Fruit fly (Drosophila melanogaster) whole organism, embryonic: Measurements from ENCODE around the gene Pop5.

Source experiments
- Aef1 ChIP-seq: fragments of 200-800 bp; sonication (Bioruptor generic); IDR thresholded peaks from 3 replicates; pipeline ENCODE4 v1.3.6; 2022; ENCODE audit warnings: missing biosample characterization, missing genetic modification characterization
- BtbVII ChIP-seq: fragments of 200-800 bp; sonication (Bioruptor generic); optimal IDR thresholded peaks from 3 replicates; lab custom pipeline; 2017; ENCODE audit warnings: missing biosample characterization, mild to moderate bottlenecking, missing genetic modification characterization
- CG10959 ChIP-seq: fragments of 200-800 bp; sonication (Bioruptor generic); IDR thresholded peaks from 2 replicates; pipeline ENCODE4 v1.3.6; 2022; ENCODE audit warnings: missing biosample characterization, missing genetic modification characterization
- CG14050 ChIP-seq: fragments of 200-800 bp; sonication (Bioruptor generic); IDR thresholded peaks from 3 replicates; pipeline ENCODE4 v1.3.6; 2022; ENCODE audit warnings: missing biosample characterization, missing genetic modification characterization
- CG16815 ChIP-seq: fragments of 200-800 bp; sonication (Bioruptor generic); optimal IDR thresholded peaks from 3 replicates; lab custom pipeline; 2017; ENCODE audit warnings: missing biosample characterization, mild to moderate bottlenecking, missing genetic modification characterization
- CG1792 ChIP-seq: fragments of 200-800 bp; sonication (Bioruptor generic); optimal IDR thresholded peaks from 2 replicates; lab custom pipeline; 2016; ENCODE audit warnings: missing biosample characterization, missing genetic modification characterization
- CG18262 ChIP-seq: fragments of 200-800 bp; optimal IDR thresholded peaks from 3 replicates; lab custom pipeline; 2019; ENCODE audit warnings: missing biosample characterization, mild to moderate bottlenecking, missing genetic modification characterization, moderate library complexity
- CG2116 ChIP-seq: fragments of 200-800 bp; sonication (Bioruptor generic); optimal IDR thresholded peaks from 3 replicates; lab custom pipeline; 2018; ENCODE audit warnings: missing biosample characterization, mild to moderate bottlenecking, missing genetic modification characterization
- CG2199 ChIP-seq: fragments of 200-800 bp; sonication (Bioruptor generic); IDR thresholded peaks from 3 replicates; pipeline ENCODE4 v1.3.6; 2022; ENCODE audit warnings: missing biosample characterization, missing genetic modification characterization
- CG3065 ChIP-seq: fragments of 200-800 bp; sonication (Bioruptor generic); optimal IDR thresholded peaks from 2 replicates; lab custom pipeline; 2016; ENCODE audit warnings: missing biosample characterization, missing genetic modification characterization
- CG31224 ChIP-seq: fragments of 200-800 bp; sonication (Bioruptor generic); IDR thresholded peaks from 2 replicates; pipeline ENCODE4 v1.3.6; 2022; ENCODE audit warnings: missing biosample characterization, missing genetic modification characterization
- CG43689 ChIP-seq: fragments of 200-800 bp; sonication (Bioruptor generic); IDR thresholded peaks from 2 replicates; pipeline ENCODE4 v1.3.6; 2022; ENCODE audit warnings: missing biosample characterization, missing genetic modification characterization
- CG4617 ChIP-seq: fragments of 200-800 bp; sonication (Bioruptor generic); optimal IDR thresholded peaks from 3 replicates; lab custom pipeline; 2016; ENCODE audit warnings: missing biosample characterization, missing genetic modification characterization, borderline replicate concordance
- CG4707 ChIP-seq: fragments of 200-800 bp; sonication (Bioruptor generic); optimal IDR thresholded peaks from 2 replicates; lab custom pipeline; 2018; ENCODE audit warnings: missing biosample characterization, mild to moderate bottlenecking, missing genetic modification characterization, moderate library complexity
- CG4820 ChIP-seq: fragments of 200-800 bp; sonication (Bioruptor generic); optimal IDR thresholded peaks from 3 replicates; lab custom pipeline; 2016; ENCODE audit warnings: missing biosample characterization, missing genetic modification characterization
- CG6272 ChIP-seq: fragments of 200-800 bp; sonication (Bioruptor generic); IDR thresholded peaks from 2 replicates; pipeline ENCODE4 v1.3.6; 2022; ENCODE audit warnings: missing biosample characterization, missing genetic modification characterization
- CG6791 ChIP-seq: fragments of 200-800 bp; sonication (Bioruptor generic); IDR thresholded peaks from 3 replicates; pipeline ENCODE4 v1.3.6; 2022; ENCODE audit warnings: missing biosample characterization, missing genetic modification characterization; ENCODE audit not compliant: partially characterized antibody
- CG6813 ChIP-seq: fragments of 200-800 bp; sonication (Bioruptor generic); optimal IDR thresholded peaks from 2 replicates; lab custom pipeline; 2017; ENCODE audit warnings: missing biosample characterization, missing genetic modification characterization, mild to moderate bottlenecking, moderate library complexity, missing genetic modification reagents
- CG7271 ChIP-seq: fragments of 200-800 bp; sonication (Bioruptor generic); optimal IDR thresholded peaks from 2 replicates; lab custom pipeline; 2018; ENCODE audit warnings: missing biosample characterization, mild to moderate bottlenecking, missing genetic modification characterization, moderate library complexity
- CG9609 ChIP-seq: fragments of 200-800 bp; sonication (Bioruptor generic); optimal IDR thresholded peaks from 3 replicates; lab custom pipeline; 2016; ENCODE audit warnings: missing biosample characterization, missing genetic modification characterization
- CTCF ChIP-seq: fragments of 200-800 bp; sonication (Bioruptor generic); optimal IDR thresholded peaks from 2 replicates; lab custom pipeline; 2017; ENCODE audit warnings: missing biosample characterization, mild to moderate bottlenecking, missing genetic modification characterization, moderate library complexity
- CoRest ChIP-seq: fragments of 200-800 bp; sonication (Bioruptor generic); optimal IDR thresholded peaks from 3 replicates; lab custom pipeline; 2018; ENCODE audit warnings: missing biosample characterization, mild to moderate bottlenecking, missing genetic modification characterization, moderate library complexity
- E2f1 ChIP-seq: fragments of 200-800 bp; sonication (Bioruptor generic); IDR thresholded peaks from 2 replicates; pipeline ENCODE4 v1.3.6; 2022; ENCODE audit warnings: missing biosample characterization, missing genetic modification characterization
- ERR ChIP-seq: fragments of 200-800 bp; sonication (Bioruptor generic); optimal IDR thresholded peaks from 2 replicates; lab custom pipeline; 2016; ENCODE audit warnings: missing biosample characterization, missing genetic modification characterization
- Fer2 ChIP-seq: fragments of 200-800 bp; sonication (Bioruptor generic); optimal IDR thresholded peaks from 2 replicates; lab custom pipeline; 2018; ENCODE audit warnings: missing biosample characterization, mild to moderate bottlenecking, missing genetic modification characterization, moderate library complexity
- GATAe ChIP-seq: fragments of 200-800 bp; sonication (Bioruptor generic); conservative IDR thresholded peaks from 2 replicates; pipeline ENCODE4 v1.3.6; 2022; ENCODE audit warnings: missing biosample characterization, missing genetic modification characterization
- HLH54F ChIP-seq: fragments of 200-800 bp; sonication (Bioruptor generic); optimal IDR thresholded peaks from 3 replicates; lab custom pipeline; 2016; ENCODE audit warnings: missing biosample characterization, missing genetic modification characterization
- Hmr ChIP-seq: fragments of 200-800 bp; sonication (Bioruptor generic); optimal IDR thresholded peaks from 3 replicates; lab custom pipeline; 2017; ENCODE audit warnings: mild to moderate bottlenecking, missing biosample characterization, missing genetic modification reagents, missing genetic modification characterization
- NC2α ChIP-seq: fragments of 200-800 bp; sonication (Bioruptor generic); optimal IDR thresholded peaks from 2 replicates; lab custom pipeline; 2016; ENCODE audit warnings: missing biosample characterization, missing genetic modification characterization
- PHDP ChIP-seq: fragments of 200-800 bp; sonication (Bioruptor generic); optimal IDR thresholded peaks from 3 replicates; lab custom pipeline; 2018; ENCODE audit warnings: missing biosample characterization, mild to moderate bottlenecking, missing genetic modification characterization, moderate library complexity
- Poxn ChIP-seq: fragments of 200-800 bp; sonication (Bioruptor generic); IDR thresholded peaks from 2 replicates; pipeline ENCODE4 v1.3.6; 2022; ENCODE audit warnings: missing biosample characterization, missing genetic modification characterization
- Six4 ChIP-seq: fragments of 200-800 bp; sonication (Bioruptor generic); optimal IDR thresholded peaks from 2 replicates; lab custom pipeline; 2016; ENCODE audit warnings: missing biosample characterization, missing genetic modification characterization
- Xbp1 ChIP-seq: fragments of 200-800 bp; sonication (Bioruptor generic); optimal IDR thresholded peaks from 3 replicates; lab custom pipeline; 2016; ENCODE audit warnings: missing biosample characterization, mild to moderate bottlenecking, missing genetic modification characterization
- al ChIP-seq: fragments of 200-800 bp; sonication (Bioruptor generic); IDR thresholded peaks from 2 replicates; pipeline ENCODE4 v1.3.6; 2022; ENCODE audit warnings: missing biosample characterization, missing genetic modification characterization
- br ChIP-seq: fragments of >200 bp; optimal IDR thresholded peaks from 2 replicates; lab custom pipeline; 2017
- btn ChIP-seq: fragments of 200-800 bp; sonication (Bioruptor generic); optimal IDR thresholded peaks from 2 replicates; lab custom pipeline; 2016; ENCODE audit warnings: missing biosample characterization, missing genetic modification characterization
- cg ChIP-seq: fragments of 200-800 bp; sonication (Bioruptor generic); optimal IDR thresholded peaks from 3 replicates; lab custom pipeline; 2019; ENCODE audit warnings: missing biosample characterization, mild to moderate bottlenecking, missing genetic modification characterization, moderate library complexity
- chm ChIP-seq: fragments of 200-800 bp; sonication (Bioruptor generic); IDR thresholded peaks from 2 replicates; pipeline ENCODE4 v1.3.6; 2022; ENCODE audit warnings: missing biosample characterization, missing genetic modification characterization
- dan ChIP-seq: fragments of 200-800 bp; sonication (Bioruptor generic); IDR thresholded peaks from 2 replicates; pipeline ENCODE4 v1.3.6; 2022; ENCODE audit warnings: missing biosample characterization, missing genetic modification characterization
- fru ChIP-seq: fragments of >200 bp; optimal IDR thresholded peaks from 2 replicates; lab custom pipeline; 2017
- lab ChIP-seq: fragments of 200-800 bp; sonication (Bioruptor generic); optimal IDR thresholded peaks from 3 replicates; lab custom pipeline; 2017; ENCODE audit warnings: missing biosample characterization, missing genetic modification characterization, mild to moderate bottlenecking, moderate library complexity, missing genetic modification reagents
- lmd ChIP-seq: fragments of 200-800 bp; sonication (Bioruptor generic); IDR thresholded peaks from 2 replicates; pipeline ENCODE4 v1.3.6; 2022; ENCODE audit warnings: missing biosample characterization, missing genetic modification characterization
- mirr ChIP-seq: fragments of 200-800 bp; sonication (Bioruptor generic); optimal IDR thresholded peaks from 3 replicates; lab custom pipeline; 2018; ENCODE audit warnings: missing biosample characterization, mild to moderate bottlenecking, missing genetic modification characterization
- nerfin-1 ChIP-seq: fragments of 200-800 bp; sonication (Bioruptor generic); optimal IDR thresholded peaks from 3 replicates; lab custom pipeline; 2019; ENCODE audit warnings: missing biosample characterization, mild to moderate bottlenecking, missing genetic modification characterization, moderate library complexity
- peb ChIP-seq: fragments of 200-800 bp; sonication (Bioruptor generic); IDR thresholded peaks from 2 replicates; pipeline ENCODE4 v1.3.6; 2022; ENCODE audit warnings: missing biosample characterization, missing genetic modification characterization
- pfk ChIP-seq: fragments of 200-800 bp; sonication (Bioruptor generic); optimal IDR thresholded peaks from 2 replicates; lab custom pipeline; 2018; ENCODE audit warnings: missing biosample characterization, mild to moderate bottlenecking, missing genetic modification characterization, moderate library complexity
- pnt ChIP-seq: fragments of 200-800 bp; sonication (Bioruptor generic); optimal IDR thresholded peaks from 3 replicates; lab custom pipeline; 2016; ENCODE audit warnings: missing biosample characterization, missing genetic modification characterization
- pum ChIP-seq: fragments of 200-800 bp; sonication (Bioruptor generic); optimal IDR thresholded peaks from 2 replicates; lab custom pipeline; 2016; ENCODE audit warnings: missing biosample characterization, missing genetic modification characterization
- pzg ChIP-seq: fragments of 200-800 bp; sonication (Bioruptor generic); optimal IDR thresholded peaks from 3 replicates; lab custom pipeline; 2018; ENCODE audit warnings: missing biosample characterization, mild to moderate bottlenecking, missing genetic modification characterization, moderate library complexity
- rib ChIP-seq: fragments of 200-800 bp; sonication (Bioruptor generic); IDR thresholded peaks from 2 replicates; pipeline ENCODE4 v1.3.6; 2022; ENCODE audit warnings: missing biosample characterization, missing genetic modification characterization
- sqz ChIP-seq: fragments of 200-800 bp; sonication (Bioruptor generic); optimal IDR thresholded peaks from 3 replicates; lab custom pipeline; 2018; ENCODE audit warnings: missing biosample characterization, mild to moderate bottlenecking, missing genetic modification characterization
- tgo ChIP-seq: fragments of 200-800 bp; sonication (Bioruptor generic); IDR thresholded peaks from 3 replicates; pipeline ENCODE4 v1.3.6; 2022; ENCODE audit warnings: missing biosample characterization, missing genetic modification characterization
- tin ChIP-seq: fragments of 200-800 bp; sonication (Bioruptor generic); optimal IDR thresholded peaks from 3 replicates; lab custom pipeline; 2016; ENCODE audit warnings: missing biosample characterization, missing genetic modification characterization
- ttk ChIP-seq: fragments of 200-800 bp; sonication (Bioruptor generic); IDR thresholded peaks from 2 replicates; pipeline ENCODE4 v2.1.2; 2022; ENCODE audit warnings: missing biosample characterization, missing genetic modification characterization

Gene Pop5

DNA sequence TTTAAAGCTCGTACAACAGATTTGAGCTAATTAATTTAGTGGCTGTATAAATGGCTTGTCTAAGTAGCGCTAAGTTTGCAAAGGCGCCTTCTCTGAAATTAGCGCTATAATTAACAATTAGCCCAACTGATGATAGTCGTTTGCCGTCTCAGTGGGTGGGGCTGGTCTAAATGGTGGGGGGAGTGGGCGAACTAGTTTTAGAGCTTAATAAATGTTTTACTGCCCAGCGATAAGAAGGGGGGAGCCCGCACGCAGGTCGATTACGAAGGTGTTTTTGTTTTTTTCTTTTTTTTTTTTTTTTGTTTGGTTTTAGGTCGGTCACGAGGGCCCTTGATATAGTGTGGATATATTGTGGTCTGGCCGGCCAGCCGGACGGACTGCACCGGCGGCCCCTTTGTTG, 43.8 kb downstream of the Pop5 start (continued):
- TF ChIP-seq CG4820 (no peak), al (GFP tag; lab: Robert Waterston, UW) (no peak), CG16815 (GFP tag; lab: Kevin White, UChicago) (no peak), CG6272 (GFP tag; lab: Robert Waterston, UW) (no peak), cg (GFP tag; lab: Kevin White, UChicago) (no peak), ttk (GFP tag; lab: Robert Waterston, UW) (no peak), HLH54F (GFP tag; lab: Kevin White, UChicago) (no peak), CTCF (GFP tag; lab: Kevin White, UChicago) (no peak), CoRest (tag; lab: Kevin White, UChicago) (no peak), sqz (GFP tag; lab: Kevin White, UChicago) (no peak), Xbp1 (GFP tag; lab: Kevin White, UChicago) (no peak), E2f1 (no peak), tin (GFP tag; lab: Kevin White, UChicago) (no peak), lab (GFP tag; lab: Kevin White, UChicago) (peak; percentile 20), peb (GFP tag; lab: Robert Waterston, UW) (no peak), Poxn (no peak), CG6791 (GFP tag; lab: Robert Waterston, UW) (no peak), CG6813 (GFP tag; lab: Kevin White, UChicago) (no peak), PHDP (tag; lab: Kevin White, UChicago) (peak; percentile 42), BtbVII (GFP tag; lab: Kevin White, UChicago) (no peak), pum (GFP tag; lab: Kevin White, UChicago) (no peak), ERR (GFP tag; lab: Kevin White, UChicago) (no peak), btn (GFP tag; lab: Kevin White, UChicago) (no peak), CG2116 (no peak), CG1792 (no peak), fru (lab: Kevin White, UChicago) (no peak), Six4 (GFP tag; lab: Kevin White, UChicago) (no peak), CG9609 (no peak), mirr (GFP tag; lab: Kevin White, UChicago) (peak; percentile 76), NC2α (GFP tag; lab: Kevin White, UChicago) (no peak), pfk (GFP tag; lab: Kevin White, UChicago) (no peak), CG43689 (GFP tag; lab: Robert Waterston, UW) (no peak), Fer2 (no peak), CG7271 (tag; lab: Kevin White, UChicago) (no peak), lmd (no peak), CG14050 (peak; percentile 8; the same call in 1 of the 3 replicates), CG31224 (GFP tag; lab: Robert Waterston, UW) (no peak), CG18262 (no peak), tgo (GFP tag; lab: Robert Waterston, UW) (no peak), rib (no peak), nerfin-1 (tag; lab: Kevin White, UChicago) (no peak), CG3065 (GFP tag; lab: Kevin White, UChicago) (no peak), CG4707 (GFP tag; lab: Kevin White, UChicago) (no peak), pnt (no peak), br (lab: Kevin White, UChicago) (no peak), Aef1 (GFP tag; lab: Robert Waterston, UW) (no peak), dan (GFP tag; lab: Robert Waterston, UW) (no peak), CG10959 (GFP tag; lab: Robert Waterston, UW) (no peak), pzg (GFP tag; lab: Kevin White, UChicago) (no peak), chm (GFP tag; lab: Robert Waterston, UW) (no peak), GATAe (peak; percentile 68; the same call in 1 of the 2 replicates), CG4617 (GFP tag; lab: Kevin White, UChicago) (no peak), Hmr (no peak), CG2199 (GFP tag; lab: Robert Waterston, UW) (no peak)
